Worm (Caenorhabditis elegans) whole organism, L4 larva: ENCODE measurements around the gene C16A11.5.
A peak's percentile ranks its signal among the peaks of the same experiment; 100 is the strongest.

Source experiments
- F26F4.8 ChIP-seq: fragments of 200-800 bp; sonication (Bioruptor generic); conservative IDR thresholded peaks from 2 replicates; pipeline ENCODE4 v1.3.6; 2022; ENCODE audit warnings: missing genetic modification characterization, missing compliant biosample characterization
- F37D6.2 ChIP-seq: sonication (generic microtip); optimal IDR thresholded peaks from 2 replicates; lab custom pipeline; 2016; ENCODE audit warnings: mild to moderate bottlenecking, missing genetic modification characterization, missing compliant biosample characterization
- Y48G9A.11 ChIP-seq: fragments of 200-800 bp; sonication (Bioruptor generic); IDR thresholded peaks from 2 replicates; pipeline ENCODE4 v1.3.6; 2022; ENCODE audit warnings: missing genetic modification reagents, missing genetic modification characterization, missing compliant biosample characterization
- Y5F2A.4 ChIP-seq: fragments of 200-800 bp; sonication (Bioruptor generic); optimal IDR thresholded peaks from 2 replicates; lab custom pipeline; 2018; ENCODE audit warnings: mild to moderate bottlenecking, missing genetic modification characterization, missing compliant biosample characterization
- aha-1 ChIP-seq: fragments of 150-350 bp; peaks from one replicate; lab custom pipeline; 2014; ENCODE audit warnings: missing biosample characterization, missing genetic modification characterization
- arid-1 ChIP-seq: fragments of 200-800 bp; sonication (Bioruptor generic); conservative IDR thresholded peaks from 2 replicates; pipeline ENCODE4 v1.3.6; 2022; ENCODE audit warnings: missing genetic modification reagents, missing genetic modification characterization, missing compliant biosample characterization
- ceh-20 ChIP-seq: fragments of 200-800 bp; sonication (Bioruptor generic); IDR thresholded peaks from 2 replicates; pipeline ENCODE4 v1.3.6; 2022; ENCODE audit warnings: missing genetic modification reagents, missing genetic modification characterization, missing compliant biosample characterization
- ceh-28 ChIP-seq: fragments of 150-350 bp; optimal IDR thresholded peaks from 2 replicates; lab custom pipeline; 2014; ENCODE audit warnings: missing biosample characterization, missing genetic modification reagents, missing genetic modification characterization
- ceh-32 ChIP-seq: sonication (generic microtip); optimal IDR thresholded peaks from 2 replicates; lab custom pipeline; 2016; ENCODE audit warnings: mild to moderate bottlenecking, missing genetic modification characterization, missing compliant biosample characterization; ENCODE audit not compliant: poor library complexity
- ceh-44 ChIP-seq: fragments of 200-800 bp; sonication (Bioruptor generic); IDR thresholded peaks from 2 replicates; pipeline ENCODE4 v1.3.6; 2022; ENCODE audit warnings: missing genetic modification reagents, missing genetic modification characterization, missing compliant biosample characterization
- ces-1 ChIP-seq: fragments of 150-350 bp; sonication (generic microtip); optimal IDR thresholded peaks from 4 replicates; lab custom pipeline; 2014; ENCODE audit warnings: missing biosample characterization, missing genetic modification reagents, missing genetic modification characterization
- daf-16 ChIP-seq, 3 experiments: sonication (generic microtip); optimal IDR thresholded peaks; 2 replicates each; lab custom pipeline; 2016 to 2017; ENCODE audit warnings: missing genetic modification characterization in 3 of 3, missing genetic modification reagents in 3 of 3, mild to moderate bottlenecking in 2 of 3, missing compliant biosample characterization in 2 of 3, missing biosample characterization in 1 of 3, moderate library complexity in 1 of 3
- daf-19 ChIP-seq: fragments of 200-800 bp; sonication (Bioruptor generic); conservative IDR thresholded peaks from 2 replicates; pipeline ENCODE4 v1.3.6; 2022; ENCODE audit warnings: missing genetic modification characterization, missing compliant biosample characterization
- dmd-9 ChIP-seq: fragments of 200-800 bp; sonication (Bioruptor generic); IDR thresholded peaks from 2 replicates; pipeline ENCODE4 v1.3.6; 2022; ENCODE audit warnings: missing genetic modification reagents, missing genetic modification characterization, missing compliant biosample characterization
- dpl-1 ChIP-seq: fragments of 150-350 bp; optimal IDR thresholded peaks from 2 replicates; lab custom pipeline; 2014; ENCODE audit warnings: missing biosample characterization, missing genetic modification reagents, missing genetic modification characterization
- dve-1 ChIP-seq: sonication (generic microtip); optimal IDR thresholded peaks from 2 replicates; lab custom pipeline; 2017; ENCODE audit warnings: antibody characterized with exemption, mild to moderate bottlenecking, missing genetic modification characterization, missing compliant biosample characterization; ENCODE audit not compliant: insufficient read depth
- egl-27 ChIP-seq: sonication (generic microtip); optimal IDR thresholded peaks from 3 replicates; lab custom pipeline; 2017; ENCODE audit warnings: missing biosample characterization, missing genetic modification reagents, missing genetic modification characterization
- hlh-11 ChIP-seq: fragments of 200-800 bp; sonication (Bioruptor generic); optimal IDR thresholded peaks from 2 replicates; lab custom pipeline; 2018; ENCODE audit warnings: mild to moderate bottlenecking, missing genetic modification characterization, missing compliant biosample characterization
- lin-1 ChIP-seq: fragments of 200-800 bp; sonication (Bioruptor generic); IDR thresholded peaks from 2 replicates; pipeline ENCODE4 v1.3.6; 2022; ENCODE audit warnings: missing genetic modification reagents, missing genetic modification characterization, missing compliant biosample characterization
- lin-38 ChIP-seq: fragments of 200-800 bp; sonication (Bioruptor generic); IDR thresholded peaks from 2 replicates; pipeline ENCODE4 v1.3.6; 2022; ENCODE audit warnings: missing genetic modification reagents, missing genetic modification characterization, missing compliant biosample characterization
- lin-39 ChIP-seq: fragments of 150-350 bp; optimal IDR thresholded peaks from 2 replicates; lab custom pipeline; 2014; ENCODE audit warnings: missing biosample characterization, missing genetic modification reagents, missing genetic modification characterization
- madf-5 ChIP-seq, 2 experiments: fragments of 200-800 bp; sonication (Bioruptor generic); IDR thresholded peaks; 2 replicates each; pipeline ENCODE4 v1.3.6; 2022; ENCODE audit warnings: missing compliant biosample characterization in 2 of 2, missing genetic modification characterization in 2 of 2
- mdt-29 ChIP-seq: fragments of 200-800 bp; sonication (Bioruptor generic); IDR thresholded peaks from 2 replicates; pipeline ENCODE4 v1.3.6; 2022; ENCODE audit warnings: missing genetic modification reagents, missing genetic modification characterization, missing compliant biosample characterization
- mxl-2 ChIP-seq: fragments of 200-800 bp; sonication (Bioruptor generic); conservative IDR thresholded peaks from 2 replicates; pipeline ENCODE4 v1.3.6; 2022; ENCODE audit warnings: missing genetic modification reagents, missing genetic modification characterization, missing compliant biosample characterization
- mxl-3 ChIP-seq: fragments of 200-800 bp; sonication (Bioruptor generic); optimal IDR thresholded peaks from 2 replicates; lab custom pipeline; 2018; ENCODE audit warnings: mild to moderate bottlenecking, missing genetic modification characterization, missing compliant biosample characterization
- nhr-237 ChIP-seq: sonication (generic microtip); optimal IDR thresholded peaks from 2 replicates; lab custom pipeline; 2017; ENCODE audit warnings: missing biosample characterization, missing genetic modification characterization
- nhr-28 ChIP-seq: fragments of 150-350 bp; optimal IDR thresholded peaks from 2 replicates; lab custom pipeline; 2014; ENCODE audit warnings: missing biosample characterization, missing genetic modification characterization
- nhr-41 ChIP-seq: fragments of 200-800 bp; sonication (Bioruptor generic); IDR thresholded peaks from 2 replicates; pipeline ENCODE4 v1.3.6; 2022; ENCODE audit warnings: missing genetic modification reagents, missing genetic modification characterization, missing compliant biosample characterization
- php-3 ChIP-seq: fragments of 200-800 bp; sonication (Bioruptor generic); IDR thresholded peaks from 2 replicates; pipeline ENCODE4 v1.3.6; 2022; ENCODE audit warnings: missing genetic modification reagents, missing genetic modification characterization, missing compliant biosample characterization
- pqm-1 ChIP-seq: sonication (generic microtip); optimal IDR thresholded peaks from 2 replicates; lab custom pipeline; 2017; ENCODE audit warnings: missing biosample characterization, missing genetic modification characterization
- rbr-2 ChIP-seq: sonication (generic microtip); optimal IDR thresholded peaks from 2 replicates; lab custom pipeline; 2016; ENCODE audit warnings: missing genotype, missing genetic modification characterization, missing compliant biosample characterization
- saeg-2 ChIP-seq: fragments of 200-800 bp; sonication (Bioruptor generic); IDR thresholded peaks from 2 replicates; pipeline ENCODE4 v1.3.6; 2022; ENCODE audit warnings: missing genetic modification reagents, missing genetic modification characterization, missing compliant biosample characterization
- sdz-12 ChIP-seq: fragments of 200-800 bp; sonication (Bioruptor generic); optimal IDR thresholded peaks from 2 replicates; lab custom pipeline; 2018; ENCODE audit warnings: mild to moderate bottlenecking, missing genetic modification characterization, missing compliant biosample characterization
- unc-62 ChIP-seq, 3 experiments: fragments of 150-350 bp in 1 of 3; sonication (generic microtip); optimal IDR thresholded peaks in 2 of 3; peaks in 1 of 3; 1 replicate in 1 of 3; 2 replicates in 2 of 3; lab custom pipeline; 2014 to 2017; ENCODE audit warnings: missing biosample characterization in 3 of 3, missing genetic modification characterization in 3 of 3, missing genetic modification reagents in 3 of 3, missing genotype in 1 of 3
- zip-11 ChIP-seq: fragments of 200-800 bp; sonication (Bioruptor generic); IDR thresholded peaks from 2 replicates; pipeline ENCODE4 v1.3.6; 2022; ENCODE audit warnings: missing genetic modification characterization, missing compliant biosample characterization
- ztf-11 ChIP-seq: fragments of 150-350 bp; optimal IDR thresholded peaks from 2 replicates; lab custom pipeline; 2014; ENCODE audit warnings: missing biosample characterization, missing genetic modification characterization
- ztf-7 ChIP-seq: fragments of 150-350 bp; optimal IDR thresholded peaks from 2 replicates; lab custom pipeline; 2014; ENCODE audit warnings: missing biosample characterization, missing genetic modification characterization

Gene C16A11.5

ce11 chrII:4222983-4223382 lies at the start of gene C16A11.5:
Gene C16A11.5 (plus strand): TSS chrII:4223305.
- no peak for TF ChIP-seq hlh-11 (tag; lab: Kevin White, UChicago)
- no peak for TF ChIP-seq Y5F2A.4
- TF ChIP-seq ceh-32: no peak
- TF ChIP-seq pqm-1 (tag; lab: Kevin White, UChicago): no peak
- no peak for TF ChIP-seq ceh-20 (GFP tag; lab: Robert Waterston, UW)
- no peak for TF ChIP-seq lin-1 (GFP tag; lab: Robert Waterston, UW)
- no peak for TF ChIP-seq ceh-44 (GFP tag; lab: Robert Waterston, UW)
- TF ChIP-seq Y48G9A.11 (GFP tag; lab: Robert Waterston, UW): no peak
- no peak for TF ChIP-seq mxl-3 (GFP tag; lab: Kevin White, UChicago)
- TF ChIP-seq dmd-9: no peak
- TF ChIP-seq aha-1 (tag; lab: Kevin White, UChicago): peak; percentile 77
- peak in 1 of 2 experiments; percentile 92 for TF ChIP-seq unc-62 (GFP tag; optimal IDR thresholded peaks at IDR 0.05 in 1 of 2; lab: Kevin White, UChicago)
- TF ChIP-seq unc-62 (tag; optimal IDR thresholded peaks at IDR 0.05; lab: Kevin White, UChicago): no peak

- TF ChIP-seq ztf-7 (tag; lab: Kevin White, UChicago): no peak
- peak; percentile 82 for TF ChIP-seq aha-1 (tag; lab: Kevin White, UChicago)
These were observed 49.7 kb upstream of the C16A11.5 start, which contains the start of gene R03H10.6 for ce11 chrII:4173398-4173797. Gene R03H10.6 (minus strand): TSS chrII:4173498.

ce11 chrII:4173842-4174241 lies 49.3 kb upstream of the C16A11.5 start:
- no peak for TF ChIP-seq mxl-3 (GFP tag; lab: Kevin White, UChicago)
- TF ChIP-seq ceh-20 (GFP tag; lab: Robert Waterston, UW): no peak
- TF ChIP-seq madf-5 (GFP tag; IDR thresholded peaks at IDR 0.05; lab: Robert Waterston, UW): no peak
- no peak for TF ChIP-seq daf-19 (GFP tag; lab: Robert Waterston, UW)

- no peak for TF ChIP-seq zip-11
- no peak for TF ChIP-seq mxl-2 (GFP tag; lab: Robert Waterston, UW)
- TF ChIP-seq nhr-41: no peak
- TF ChIP-seq daf-16 (GFP tag; optimal IDR thresholded peaks at IDR 0.05; lab: Kevin White, UChicago): no peak
- peak; percentile 19 for TF ChIP-seq daf-16 (tag; optimal IDR thresholded peaks at IDR 0.05; lab: Kevin White, UChicago)
- TF ChIP-seq F26F4.8: no peak
- TF ChIP-seq nhr-237: no peak
- no peak for TF ChIP-seq egl-27 (tag; lab: Kevin White, UChicago)
- no peak for TF ChIP-seq F37D6.2 (tag; lab: Kevin White, UChicago)
- no peak for TF ChIP-seq ceh-44 (GFP tag; lab: Robert Waterston, UW)
- TF ChIP-seq pqm-1 (tag; lab: Kevin White, UChicago): peak; percentile 45
- no peak for TF ChIP-seq ztf-11
These were observed 44.3 kb upstream of the C16A11.5 start, which contains the start of gene R03H10.7 for ce11 chrII:4178838-4179237. Gene R03H10.7 (minus strand): TSS chrII:4178938.

ce11 chrII:4179897-4180296 lies 43.2 kb upstream of the C16A11.5 start, which contains the start of gene R03H10.1:
Gene R03H10.1 (plus strand): TSS chrII:4180248.
- TF ChIP-seq hlh-11 (tag; lab: Kevin White, UChicago) (peak; percentile 21), lin-38 (no peak), nhr-28 (tag; lab: Kevin White, UChicago) (peak; percentile 14), saeg-2 (GFP tag; lab: Robert Waterston, UW) (no peak), daf-16 (GFP tag; optimal IDR thresholded peaks at IDR 0.05; lab: Kevin White, UChicago) (no peak), daf-16 (tag; optimal IDR thresholded peaks at IDR 0.05; lab: Kevin White, UChicago) (peak; percentile 89), rbr-2 (tag; lab: Kevin White, UChicago) (no peak), aha-1 (tag; lab: Kevin White, UChicago) (peak; percentile 76), dpl-1 (GFP tag; lab: Kevin White, UChicago) (no peak), arid-1 (GFP tag; lab: Robert Waterston, UW) (no peak), lin-39 (tag; lab: Kevin White, UChicago) (no peak), ces-1 (no peak), ceh-28 (tag; lab: Kevin White, UChicago) (no peak), mdt-29 (GFP tag; lab: Robert Waterston, UW) (no peak), php-3 (GFP tag; lab: Robert Waterston, UW) (peak; percentile 71), dve-1 (tag; lab: Kevin White, UChicago) (peak; percentile 66), sdz-12 (GFP tag; lab: Kevin White, UChicago) (no peak)
